Worm (Caenorhabditis elegans): ENCODE results near the gene srh-18.

srh-18 gene

ce11 chrV:13363415-13363814 is 45.2 kb downstream of the srh-18 start, which contains the start of gene srg-46:
Gene srg-46, plus strand, starts transcription at chrV:13363715.
- TF ChIP-seq lsy-2 (tag; optimal IDR thresholded peaks at IDR 0.05) (no peak), lin-32 (GFP tag; optimal IDR thresholded peaks at IDR 0.05) (no peak), nhr-2 (tag; optimal IDR thresholded peaks at IDR 0.05) (no peak), unc-39 (tag; optimal IDR thresholded peaks at IDR 0.05) (no peak)

ce11 chrV:13364227-13364626 is 46.0 kb downstream of the srh-18 start:
- TF ChIP-seq tbx-8 (GFP tag; optimal IDR thresholded peaks at IDR 0.05) (no peak), sem-2 (GFP tag; optimal IDR thresholded peaks at IDR 0.05) (no peak), lin-13 (tag; optimal IDR thresholded peaks at IDR 0.05) (no peak), bed-3 (GFP tag; optimal IDR thresholded peaks at IDR 0.05) (no peak), drap-1 (GFP tag; optimal IDR thresholded peaks at IDR 0.05) (no peak)

- TF ChIP-seq tbx-8 (GFP tag; optimal IDR thresholded peaks at IDR 0.05) (no peak), ham-2 (GFP tag; optimal IDR thresholded peaks at IDR 0.05) (no peak), lin-13 (tag; optimal IDR thresholded peaks at IDR 0.05) (no peak), flh-1 (GFP tag; optimal IDR thresholded peaks at IDR 0.05) (no peak), elt-3 (tag; optimal IDR thresholded peaks at IDR 0.05) (no peak), zip-8 (tag; optimal IDR thresholded peaks at IDR 0.05) (no peak), bed-3 (GFP tag; optimal IDR thresholded peaks at IDR 0.05) (no peak), unc-62 (GFP tag; optimal IDR thresholded peaks at IDR 0.05) (no peak)
These were observed 48.2 kb downstream of the srh-18 start for ce11 chrV:13366488-13366887.

ce11 chrV:13367024-13367423 is 48.8 kb downstream of the srh-18 start, which contains the start of gene srx-125:
Gene srx-125, plus strand, starts transcription at chrV:13367324.
- no peak for TF ChIP-seq lin-32 (GFP tag; optimal IDR thresholded peaks at IDR 0.05)
- no peak for TF ChIP-seq blmp-1 (tag; optimal IDR thresholded peaks at IDR 0.05)
- no peak for TF ChIP-seq sptf-1 (tag; optimal IDR thresholded peaks at IDR 0.05)
- no peak for TF ChIP-seq bed-3 (GFP tag; optimal IDR thresholded peaks at IDR 0.05)
- TF ChIP-seq drap-1 (GFP tag; optimal IDR thresholded peaks at IDR 0.05): no peak
- no peak for TF ChIP-seq mls-2 (tag; optimal IDR thresholded peaks at IDR 0.05)
- TF ChIP-seq cnd-1 (tag; optimal IDR thresholded peaks at IDR 0.05): no peak
- no peak for TF ChIP-seq unc-39 (tag; optimal IDR thresholded peaks at IDR 0.05)
- TF ChIP-seq ztf-11 (tag; optimal IDR thresholded peaks at IDR 0.05): no peak
- no peak for TF ChIP-seq nhr-237 (tag; optimal IDR thresholded peaks at IDR 0.05)
- no peak for TF ChIP-seq tbx-8 (GFP tag; optimal IDR thresholded peaks at IDR 0.05)
- no peak for TF ChIP-seq elt-3 (tag; optimal IDR thresholded peaks at IDR 0.05)
- TF ChIP-seq lsy-2 (tag; optimal IDR thresholded peaks at IDR 0.05): no peak

- TF ChIP-seq ceh-43 (GFP tag; optimal IDR thresholded peaks at IDR 0.05): no peak
- TF ChIP-seq snpc-4 (tag; optimal IDR thresholded peaks at IDR 0.05): no peak
- TF ChIP-seq drap-1 (GFP tag; optimal IDR thresholded peaks at IDR 0.05): no peak
- TF ChIP-seq ceh-83 (GFP tag; optimal IDR thresholded peaks at IDR 0.05): no peak
- no peak for TF ChIP-seq lsy-2 (tag; optimal IDR thresholded peaks at IDR 0.05)
- TF ChIP-seq cnd-1 (tag; optimal IDR thresholded peaks at IDR 0.05): no peak
- no peak for TF ChIP-seq sem-2 (GFP tag; optimal IDR thresholded peaks at IDR 0.05)
- no peak for TF ChIP-seq ham-2 (GFP tag; optimal IDR thresholded peaks at IDR 0.05)
- no peak for TF ChIP-seq elt-3 (tag; optimal IDR thresholded peaks at IDR 0.05)
- TF ChIP-seq ces-1 (GFP tag; optimal IDR thresholded peaks at IDR 0.05): no peak
- TF ChIP-seq lin-13 (tag; optimal IDR thresholded peaks at IDR 0.05): no peak
- TF ChIP-seq lin-32 (GFP tag; optimal IDR thresholded peaks at IDR 0.05): no peak
- TF ChIP-seq mep-1 (tag; optimal IDR thresholded peaks at IDR 0.05): no peak
- no peak for TF ChIP-seq mab-5 (tag; optimal IDR thresholded peaks at IDR 0.05)
- TF ChIP-seq hlh-1 (tag; optimal IDR thresholded peaks at IDR 0.05): no peak
- no peak for TF ChIP-seq nhr-2 (tag; optimal IDR thresholded peaks at IDR 0.05)
These were observed 51.4 kb downstream of the srh-18 start for ce11 chrV:13369663-13370062.
